Fruit fly (Drosophila melanogaster) S2 (cell line): ENCODE results near the gene ort.

Experiments used
- CG8478 ChIP-seq: fragments of >200 bp; optimal IDR thresholded peaks from 2 replicates; lab custom pipeline; 2018
- CTCF ChIP-seq, 2 experiments: fragments of >200 bp; optimal IDR thresholded peaks; 2 replicates each; lab custom pipeline; 2018

dm6 chr3R:19641058-19641457, 18.5 kb upstream of the ort start:
- TF ChIP-seq CTCF (optimal IDR thresholded peaks at IDR 0.05; lab: Kevin White, UChicago) = no peak
- TF ChIP-seq CG8478 (lab: Kevin White, UChicago) = no peak
